Worm (Caenorhabditis elegans) whole organism, L2 larva: ENCODE data around the gene ebp-2.

ENCODE experiments used
- C34F6.9 ChIP-seq: fragments of 150-350 bp; optimal IDR thresholded peaks from 2 replicates; lab custom pipeline; 2014; ENCODE audit warnings: missing biosample characterization, missing genetic modification characterization
- F13H6.1 ChIP-seq: sonication (generic microtip); optimal IDR thresholded peaks from 2 replicates; lab custom pipeline; 2016; ENCODE audit warnings: missing genetic modification characterization, missing compliant biosample characterization
- R02D3.7 ChIP-seq: fragments of 150-350 bp; optimal IDR thresholded peaks from 2 replicates; lab custom pipeline; 2014; ENCODE audit warnings: missing biosample characterization, missing genetic modification characterization
- Y55F3AM.14 ChIP-seq: fragments of 200-800 bp; sonication (Bioruptor generic); optimal IDR thresholded peaks from 2 replicates; lab custom pipeline; 2018; ENCODE audit warnings: mild to moderate bottlenecking, missing genetic modification characterization, missing compliant biosample characterization
- ZK546.5 ChIP-seq: sonication (generic microtip); optimal IDR thresholded peaks from 2 replicates; lab custom pipeline; 2017; ENCODE audit warnings: missing biosample characterization, missing genetic modification characterization
- alr-1 ChIP-seq: fragments of 150-350 bp; optimal IDR thresholded peaks from 2 replicates; lab custom pipeline; 2014; ENCODE audit warnings: missing biosample characterization, missing genetic modification characterization
- aly-2 ChIP-seq: fragments of 150-350 bp; optimal IDR thresholded peaks from 2 replicates; lab custom pipeline; 2014; ENCODE audit warnings: missing biosample characterization, missing genetic modification characterization
- ama-1 ChIP-seq: fragments of 150-350 bp; optimal IDR thresholded peaks from 2 replicates; lab custom pipeline; 2018; ENCODE audit warnings: inconsistent platforms
- blmp-1 ChIP-seq: sonication (generic microtip); optimal IDR thresholded peaks from 2 replicates; lab custom pipeline; 2017; ENCODE audit warnings: missing genetic modification characterization, mild to moderate bottlenecking, missing compliant biosample characterization, antibody characterized with exemption, moderate library complexity; ENCODE audit not compliant: insufficient read depth
- ceh-16 ChIP-seq: fragments of 150-350 bp; optimal IDR thresholded peaks from 2 replicates; lab custom pipeline; 2014; ENCODE audit warnings: missing biosample characterization, missing genetic modification characterization
- ceh-82 ChIP-seq: fragments of 150-350 bp; optimal IDR thresholded peaks from 2 replicates; lab custom pipeline; 2014; ENCODE audit warnings: missing biosample characterization, missing genetic modification characterization
- crh-2 ChIP-seq: sonication (generic microtip); optimal IDR thresholded peaks from 2 replicates; lab custom pipeline; 2017; ENCODE audit warnings: missing biosample characterization, missing genetic modification characterization
- dmd-4 ChIP-seq: sonication (generic microtip); optimal IDR thresholded peaks from 2 replicates; lab custom pipeline; 2017; ENCODE audit warnings: missing biosample characterization, missing genetic modification characterization
- egl-27 ChIP-seq: sonication (generic microtip); optimal IDR thresholded peaks from 3 replicates; lab custom pipeline; 2017; ENCODE audit warnings: missing biosample characterization, missing genetic modification reagents, missing genetic modification characterization
- elt-1 ChIP-seq: fragments of 150-350 bp; optimal IDR thresholded peaks from 2 replicates; lab custom pipeline; 2014; ENCODE audit warnings: missing biosample characterization, missing genetic modification characterization
- elt-3 ChIP-seq: sonication (generic microtip); optimal IDR thresholded peaks from 2 replicates; lab custom pipeline; 2017; ENCODE audit warnings: missing biosample characterization, missing genetic modification characterization
- fos-1 ChIP-seq: fragments of 150-350 bp; optimal IDR thresholded peaks from 2 replicates; lab custom pipeline; 2014; ENCODE audit warnings: missing biosample characterization, missing genetic modification characterization
- gmeb-1 ChIP-seq: fragments of 150-350 bp; optimal IDR thresholded peaks from 2 replicates; lab custom pipeline; 2014; ENCODE audit warnings: missing biosample characterization, missing genetic modification characterization
- lin-11 ChIP-seq: fragments of 150-350 bp; sonication (generic microtip); optimal IDR thresholded peaks from 2 replicates; lab custom pipeline; 2014; ENCODE audit warnings: missing biosample characterization, missing genetic modification characterization, inconsistent platforms, mixed read lengths
- lin-13 ChIP-seq: fragments of 150-350 bp; optimal IDR thresholded peaks from 2 replicates; lab custom pipeline; 2014; ENCODE audit warnings: missing biosample characterization, missing genetic modification reagents, missing genetic modification characterization
- lin-39 ChIP-seq: fragments of 150-350 bp; optimal IDR thresholded peaks from 2 replicates; lab custom pipeline; 2014; ENCODE audit warnings: missing biosample characterization, missing genetic modification reagents, missing genetic modification characterization
- lsy-2 ChIP-seq, 2 experiments: fragments of 150-350 bp in 1 of 2; sonication (generic microtip) in 1 of 2; optimal IDR thresholded peaks; 2 replicates each; lab custom pipeline; 2014 to 2017; ENCODE audit warnings: missing biosample characterization in 2 of 2, missing genetic modification characterization in 2 of 2
- mab-5 ChIP-seq: fragments of 150-350 bp; optimal IDR thresholded peaks from 2 replicates; lab custom pipeline; 2014; ENCODE audit warnings: missing biosample characterization, missing genetic modification characterization
- mbf-1 ChIP-seq: sonication (generic microtip); optimal IDR thresholded peaks from 2 replicates; lab custom pipeline; 2017; ENCODE audit warnings: missing biosample characterization, missing genetic modification characterization
- mdl-1 ChIP-seq, 2 experiments: fragments of 150-350 bp in 1 of 2; sonication (generic microtip) in 1 of 2; optimal IDR thresholded peaks; 2 replicates each; lab custom pipeline; 2017; ENCODE audit warnings: missing biosample characterization in 2 of 2, missing genetic modification characterization in 2 of 2
- nhr-10 ChIP-seq: sonication (generic microtip); optimal IDR thresholded peaks from 2 replicates; lab custom pipeline; 2017; ENCODE audit warnings: missing biosample characterization, missing genetic modification characterization
- nhr-11 ChIP-seq: fragments of 150-350 bp; optimal IDR thresholded peaks from 2 replicates; lab custom pipeline; 2014; ENCODE audit warnings: missing biosample characterization, missing genetic modification characterization
- nhr-12 ChIP-seq: fragments of 150-350 bp; optimal IDR thresholded peaks from 2 replicates; lab custom pipeline; 2014; ENCODE audit warnings: missing biosample characterization, missing genetic modification characterization
- nhr-129 ChIP-seq: fragments of 150-350 bp; optimal IDR thresholded peaks from 2 replicates; lab custom pipeline; 2014; ENCODE audit warnings: missing biosample characterization, missing genetic modification characterization
- nhr-21 ChIP-seq: fragments of 150-350 bp; optimal IDR thresholded peaks from 2 replicates; lab custom pipeline; 2014; ENCODE audit warnings: missing biosample characterization, missing genetic modification characterization
- nhr-23 ChIP-seq: fragments of 150-350 bp; optimal IDR thresholded peaks from 2 replicates; lab custom pipeline; 2014; ENCODE audit warnings: missing biosample characterization, missing genetic modification reagents, missing genetic modification characterization
- nhr-237 ChIP-seq: fragments of 150-350 bp; optimal IDR thresholded peaks from 2 replicates; lab custom pipeline; 2014; ENCODE audit warnings: missing biosample characterization, missing genetic modification characterization
- nhr-25 ChIP-seq: fragments of 150-350 bp; sonication (generic microtip); optimal IDR thresholded peaks from 3 replicates; lab custom pipeline; 2014; ENCODE audit warnings: missing biosample characterization, missing genetic modification characterization
- nhr-6 ChIP-seq: fragments of 150-350 bp; optimal IDR thresholded peaks from 2 replicates; lab custom pipeline; 2014; ENCODE audit warnings: missing biosample characterization, missing genetic modification characterization
- nhr-77 ChIP-seq: fragments of 150-350 bp; optimal IDR thresholded peaks from 2 replicates; lab custom pipeline; 2014; ENCODE audit warnings: missing biosample characterization, missing genetic modification characterization
- peb-1 ChIP-seq: fragments of 150-350 bp; optimal IDR thresholded peaks from 2 replicates; lab custom pipeline; 2014; ENCODE audit warnings: missing biosample characterization, missing genetic modification characterization
- sem-4 ChIP-seq: fragments of 150-350 bp; optimal IDR thresholded peaks from 2 replicates; lab custom pipeline; 2014; ENCODE audit warnings: missing biosample characterization, missing genetic modification reagents, missing genetic modification characterization
- skn-1 ChIP-seq: sonication (generic microtip); optimal IDR thresholded peaks from 2 replicates; lab custom pipeline; 2017; ENCODE audit warnings: missing biosample characterization, missing genetic modification characterization
- sma-3 ChIP-seq: sonication (generic microtip); optimal IDR thresholded peaks from 2 replicates; lab custom pipeline; 2016; ENCODE audit warnings: missing genetic modification reagents, missing genetic modification characterization, missing compliant biosample characterization
- sma-9 ChIP-seq, 2 experiments: fragments of 150-350 bp in 1 of 2; sonication (generic microtip) in 1 of 2; optimal IDR thresholded peaks; 2 replicates each; lab custom pipeline; 2014 to 2016; ENCODE audit warnings: missing genetic modification characterization in 2 of 2, mild to moderate bottlenecking in 1 of 2, missing biosample characterization in 1 of 2, missing compliant biosample characterization in 1 of 2, missing genetic modification reagents in 1 of 2, moderate library complexity in 1 of 2
- snpc-4 ChIP-seq: fragments of 150-350 bp; optimal IDR thresholded peaks from 2 replicates; lab custom pipeline; 2014; ENCODE audit warnings: missing biosample characterization, missing genetic modification characterization
- unc-39 ChIP-seq: fragments of 150-350 bp; optimal IDR thresholded peaks from 2 replicates; lab custom pipeline; 2014; ENCODE audit warnings: missing biosample characterization, missing genetic modification characterization
- unc-55 ChIP-seq: fragments of 150-350 bp; sonication (generic microtip); optimal IDR thresholded peaks from 3 replicates; lab custom pipeline; 2014; ENCODE audit warnings: missing biosample characterization, missing genetic modification reagents, missing genetic modification characterization
- unc-62 ChIP-seq: fragments of 150-350 bp; optimal IDR thresholded peaks from 2 replicates; lab custom pipeline; 2014; ENCODE audit warnings: missing biosample characterization, missing genetic modification reagents, missing genetic modification characterization
- zag-1 ChIP-seq: fragments of 150-350 bp; optimal IDR thresholded peaks from 2 replicates; lab custom pipeline; 2014; ENCODE audit warnings: missing biosample characterization, missing genetic modification characterization
- ztf-1 ChIP-seq: fragments of 200-800 bp; sonication (Bioruptor generic); conservative IDR thresholded peaks from 2 replicates; pipeline ENCODE4 v1.3.6; 2022; ENCODE audit warnings: missing genetic modification characterization, missing compliant biosample characterization
- ztf-11 ChIP-seq: sonication (generic microtip); optimal IDR thresholded peaks from 2 replicates; lab custom pipeline; 2017; ENCODE audit warnings: missing biosample characterization, missing genetic modification characterization
- ztf-4 ChIP-seq: fragments of 150-350 bp; optimal IDR thresholded peaks from 2 replicates; lab custom pipeline; 2014; ENCODE audit warnings: missing biosample characterization, missing genetic modification characterization

Gene ebp-2

ce11 chrII:11479076-11479475 lies 36.6 kb downstream of the ebp-2 start, which contains the start of gene W02B12.12:
W02B12.12 (minus strand) TSS chrII:11479176.
- TF ChIP-seq R02D3.7 (no peak), aly-2 (tag; lab: Kevin White, UChicago) (no peak), nhr-23 (tag; lab: Kevin White, UChicago) (no peak), lin-13 (GFP tag; lab: Kevin White, UChicago) (no peak), mab-5 (tag; lab: Kevin White, UChicago) (no peak), snpc-4 (no peak), elt-1 (tag; lab: Kevin White, UChicago) (no peak), nhr-12 (tag; lab: Kevin White, UChicago) (no peak), nhr-129 (tag; lab: Kevin White, UChicago) (no peak), unc-62 (GFP tag; lab: Kevin White, UChicago) (no peak), dmd-4 (tag; lab: Kevin White, UChicago) (no peak)
- TF ChIP-seq, all 48 proteins: peak for 0

DNA sequence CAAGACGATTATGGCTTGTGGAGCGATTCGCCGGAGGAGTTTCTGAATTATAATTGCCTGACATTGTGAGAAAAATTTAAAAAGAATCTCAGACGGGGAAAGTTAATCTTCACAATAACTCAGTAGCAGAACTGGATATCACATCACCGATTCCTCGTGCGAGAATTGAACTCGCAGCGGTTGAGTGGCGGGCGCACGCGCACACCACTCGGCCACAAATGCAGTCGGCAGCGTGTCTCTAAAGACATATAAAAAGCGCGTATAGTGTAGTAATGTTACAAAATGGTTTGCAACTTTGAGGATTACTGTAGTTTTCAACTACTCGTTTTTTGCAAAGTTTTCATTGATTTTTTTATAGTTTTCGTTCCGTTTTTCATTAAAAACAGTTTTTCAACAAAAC lies 42.1 kb downstream of the ebp-2 start:
- TF ChIP-seq crh-2 (tag; lab: Kevin White, UChicago) (peak; percentile 63), sma-9 (GFP tag; optimal IDR thresholded peaks at IDR 0.05; lab: Kevin White, UChicago) (peak; percentile 72), sma-9 (tag; optimal IDR thresholded peaks at IDR 0.05; lab: Kevin White, UChicago) (no peak), nhr-6 (tag; lab: Kevin White, UChicago) (peak; percentile 23), ztf-4 (tag; lab: Kevin White, UChicago) (peak; percentile 59), nhr-10 (no peak), blmp-1 (tag; lab: Kevin White, UChicago) (no peak), sem-4 (tag; lab: Kevin White, UChicago) (no peak), ama-1 (no peak), Y55F3AM.14 (GFP tag; lab: Kevin White, UChicago) (peak; percentile 85), fos-1 (peak; percentile 70), skn-1 (tag; lab: Kevin White, UChicago) (no peak), peb-1 (no peak), sma-3 (GFP tag; lab: Kevin White, UChicago) (peak; percentile 67), mdl-1 (tag; optimal IDR thresholded peaks at IDR 0.05; lab: Kevin White, UChicago) (peak; percentile 25 to 64), zag-1 (tag; lab: Kevin White, UChicago) (peak; percentile 1), nhr-11 (peak; percentile 39), ceh-16 (peak; percentile 13), mab-5 (tag; lab: Kevin White, UChicago) (peak; percentile 54), alr-1 (tag; lab: Kevin White, UChicago) (no peak), dmd-4 (tag; lab: Kevin White, UChicago) (no peak), nhr-12 (tag; lab: Kevin White, UChicago) (no peak), ztf-11 (no peak), lin-39 (tag; lab: Kevin White, UChicago) (no peak), lin-11 (tag; lab: Kevin White, UChicago) (peak; percentile 92), nhr-77 (tag; lab: Kevin White, UChicago) (no peak), snpc-4 (peak; percentile 19), lin-13 (GFP tag; lab: Kevin White, UChicago) (no peak), unc-55 (GFP tag; lab: Kevin White, UChicago) (peak; percentile 74), ceh-82 (tag; lab: Kevin White, UChicago) (peak; percentile 59), nhr-21 (tag; lab: Kevin White, UChicago) (peak; percentile 79), gmeb-1 (tag; lab: Kevin White, UChicago) (peak; percentile 56), aly-2 (tag; lab: Kevin White, UChicago) (no peak), nhr-23 (tag; lab: Kevin White, UChicago) (no peak), F13H6.1 (tag; lab: Kevin White, UChicago) (peak; percentile 48), nhr-237 (tag; lab: Kevin White, UChicago) (no peak), lsy-2 (tag; optimal IDR thresholded peaks at IDR 0.05; lab: Kevin White, UChicago) (peak; percentile 48 to 88), C34F6.9 (tag; lab: Kevin White, UChicago) (peak; percentile 78), mbf-1 (tag; lab: Kevin White, UChicago) (no peak), unc-62 (GFP tag; lab: Kevin White, UChicago) (no peak), ztf-1 (GFP tag; lab: Robert Waterston, UW) (no peak), ZK546.5 (tag; lab: Kevin White, UChicago) (no peak), nhr-25 (tag; lab: Kevin White, UChicago) (peak; percentile 58), egl-27 (peak; percentile 35), nhr-129 (tag; lab: Kevin White, UChicago) (peak; percentile 88), elt-3 (tag; lab: Kevin White, UChicago) (no peak), unc-39 (tag; lab: Kevin White, UChicago) (no peak), R02D3.7 (no peak), elt-1 (tag; lab: Kevin White, UChicago) (no peak)
